Worm (Caenorhabditis elegans) whole organism, L2 larva: ENCODE results near the gene msrp-3.

Experiments used
- F13H6.1 ChIP-seq: sonication (generic microtip); optimal IDR thresholded peaks from 2 replicates; lab custom pipeline; 2016; ENCODE audit warnings: missing genetic modification characterization, missing compliant biosample characterization
- elt-3 ChIP-seq: sonication (generic microtip); optimal IDR thresholded peaks from 2 replicates; lab custom pipeline; 2017; ENCODE audit warnings: missing biosample characterization, missing genetic modification characterization
- mdl-1 ChIP-seq, 2 experiments: fragments of 150-350 bp in 1 of 2; sonication (generic microtip) in 1 of 2; optimal IDR thresholded peaks; 2 replicates each; lab custom pipeline; 2017; ENCODE audit warnings: missing biosample characterization in 2 of 2, missing genetic modification characterization in 2 of 2
- nhr-11 ChIP-seq: fragments of 150-350 bp; optimal IDR thresholded peaks from 2 replicates; lab custom pipeline; 2014; ENCODE audit warnings: missing biosample characterization, missing genetic modification characterization
- nhr-237 ChIP-seq: fragments of 150-350 bp; optimal IDR thresholded peaks from 2 replicates; lab custom pipeline; 2014; ENCODE audit warnings: missing biosample characterization, missing genetic modification characterization
- unc-62 ChIP-seq: fragments of 150-350 bp; optimal IDR thresholded peaks from 2 replicates; lab custom pipeline; 2014; ENCODE audit warnings: missing biosample characterization, missing genetic modification reagents, missing genetic modification characterization
- ztf-11 ChIP-seq: sonication (generic microtip); optimal IDR thresholded peaks from 2 replicates; lab custom pipeline; 2017; ENCODE audit warnings: missing biosample characterization, missing genetic modification characterization

DNA sequence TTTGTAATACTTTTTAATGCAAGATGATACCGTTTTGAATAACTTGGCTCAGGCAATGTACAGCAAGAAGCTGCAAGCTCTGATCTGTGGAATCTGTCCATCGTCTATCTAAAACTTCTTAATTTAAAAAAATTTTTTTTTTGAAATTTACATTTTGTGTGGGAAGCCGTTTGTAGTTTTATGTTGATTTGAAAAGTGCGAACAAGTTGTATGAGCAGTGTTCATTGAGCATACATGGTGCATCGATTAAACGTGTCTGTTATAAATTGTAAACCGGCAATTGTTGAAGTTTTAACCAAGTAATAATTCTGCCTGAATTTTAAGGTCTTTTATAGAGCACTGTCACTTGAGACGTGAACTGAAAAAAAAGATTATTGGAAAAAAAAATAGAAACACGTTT, 31.1 kb downstream of the msrp-3 start, which contains the start of gene Y39F10A.6:
- TF ChIP-seq unc-62 (GFP tag; lab: Kevin White, UChicago) (no peak), nhr-11 (no peak), nhr-237 (tag; lab: Kevin White, UChicago) (no peak), elt-3 (tag; lab: Kevin White, UChicago) (no peak), mdl-1 (tag; optimal IDR thresholded peaks at IDR 0.05; lab: Kevin White, UChicago) (no peak), ztf-11 (tag; lab: Kevin White, UChicago) (no peak), F13H6.1 (tag; lab: Kevin White, UChicago) (no peak)
